Worm (Caenorhabditis elegans) whole organism, L4/young adult: Measurements from ENCODE around the gene dyf-3.

ENCODE experiments used
- dao-5 ChIP-seq: sonication (generic microtip); optimal IDR thresholded peaks from 2 replicates; lab custom pipeline; 2016; ENCODE audit warnings: missing genotype, missing genetic modification characterization, moderate library complexity, missing compliant biosample characterization
- him-1 ChIP-seq: sonication (generic microtip); optimal IDR thresholded peaks from 2 replicates; lab custom pipeline; 2016; ENCODE audit warnings: missing genotype, missing genetic modification reagents, missing genetic modification characterization, missing compliant biosample characterization

DNA sequence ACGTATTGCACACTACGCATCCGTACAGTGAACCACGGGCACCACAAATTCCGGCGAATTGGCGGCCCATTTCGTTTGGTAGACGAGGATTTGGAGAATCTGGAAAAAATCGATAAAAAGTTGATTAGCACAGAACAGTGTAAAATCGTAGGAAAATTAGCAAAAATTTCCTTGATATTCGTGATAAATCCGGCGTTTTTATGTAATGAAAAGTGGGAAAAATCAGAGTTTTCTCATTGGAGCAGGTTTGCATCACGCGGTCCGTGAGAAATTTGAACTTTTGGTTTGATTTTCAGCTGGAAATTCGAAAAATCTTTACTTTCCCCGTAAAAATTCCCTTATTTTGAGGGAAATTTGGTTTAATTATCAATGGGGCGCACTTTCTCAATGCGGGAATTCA lies 15.0 kb downstream of the dyf-3 start, which contains the start of gene B0546.4:
- TF ChIP-seq dao-5 (tag; lab: Kevin White, UChicago) (no peak), him-1 (tag; lab: Kevin White, UChicago) (no peak)
